Fruit fly (Drosophila melanogaster) whole organism, embryonic: ENCODE results near the gene CG43998.

ENCODE experiments used
- CG10267 ChIP-seq: fragments of 200-800 bp; sonication (Bioruptor generic); optimal IDR thresholded peaks from 2 replicates; lab custom pipeline; 2018; ENCODE audit warnings: missing biosample characterization, mild to moderate bottlenecking, missing genetic modification characterization, moderate library complexity
- CG10321 ChIP-seq: fragments of 200-800 bp; sonication (Bioruptor generic); IDR thresholded peaks from 2 replicates; pipeline ENCODE4 v1.3.6; 2022; ENCODE audit warnings: missing biosample characterization, missing genetic modification characterization
- CG12104 ChIP-seq: fragments of 200-800 bp; sonication (Bioruptor generic); optimal IDR thresholded peaks from 3 replicates; lab custom pipeline; 2016; ENCODE audit warnings: missing biosample characterization, missing genetic modification characterization
- CG12769 ChIP-seq: fragments of 200-800 bp; sonication (Bioruptor generic); optimal IDR thresholded peaks from 2 replicates; lab custom pipeline; 2019; ENCODE audit warnings: missing biosample characterization, mild to moderate bottlenecking, missing genetic modification characterization, moderate library complexity
- CG17328 ChIP-seq: fragments of 200-800 bp; sonication (Bioruptor generic); IDR thresholded peaks from 2 replicates; pipeline ENCODE4 v1.3.6; 2022; ENCODE audit warnings: missing biosample characterization, missing genetic modification characterization
- CG17361 ChIP-seq: fragments of 200-800 bp; sonication (Bioruptor generic); IDR thresholded peaks from 3 replicates; pipeline ENCODE4 v1.3.6; 2022; ENCODE audit warnings: missing biosample characterization, missing genetic modification characterization
- CG30403 ChIP-seq: fragments of 200-800 bp; sonication (Bioruptor generic); optimal IDR thresholded peaks from 3 replicates; lab custom pipeline; 2016; ENCODE audit warnings: missing biosample characterization, missing genetic modification characterization
- CG3065 ChIP-seq: fragments of 200-800 bp; sonication (Bioruptor generic); optimal IDR thresholded peaks from 2 replicates; lab custom pipeline; 2016; ENCODE audit warnings: missing biosample characterization, missing genetic modification characterization
- CG31224 ChIP-seq: fragments of 200-800 bp; sonication (Bioruptor generic); IDR thresholded peaks from 2 replicates; pipeline ENCODE4 v1.3.6; 2022; ENCODE audit warnings: missing biosample characterization, missing genetic modification characterization
- CG31365 ChIP-seq: fragments of 200-800 bp; sonication (Bioruptor generic); optimal IDR thresholded peaks from 2 replicates; lab custom pipeline; 2018; ENCODE audit warnings: missing biosample characterization, mild to moderate bottlenecking, missing genetic modification characterization
- CG32772 ChIP-seq: fragments of 200-800 bp; sonication (Bioruptor generic); IDR thresholded peaks from 2 replicates; pipeline ENCODE4 v1.3.6; 2022; ENCODE audit warnings: missing biosample characterization, missing genetic modification characterization
- CG34376 ChIP-seq: fragments of 200-800 bp; sonication (Bioruptor generic); optimal IDR thresholded peaks from 2 replicates; lab custom pipeline; 2018; ENCODE audit warnings: missing biosample characterization, mild to moderate bottlenecking, missing genetic modification characterization
- CG3995 ChIP-seq: fragments of 200-800 bp; sonication (Bioruptor generic); optimal IDR thresholded peaks from 3 replicates; lab custom pipeline; 2016; ENCODE audit warnings: missing biosample characterization, missing genetic modification characterization
- CG42726 ChIP-seq: fragments of 200-800 bp; sonication (Bioruptor generic); IDR thresholded peaks from 2 replicates; pipeline ENCODE4 v1.3.6; 2022; ENCODE audit warnings: missing biosample characterization, missing genetic modification characterization; ENCODE audit not compliant: partially characterized antibody
- CG5245 ChIP-seq: fragments of 200-800 bp; sonication (Bioruptor generic); optimal IDR thresholded peaks from 3 replicates; lab custom pipeline; 2016; ENCODE audit warnings: missing biosample characterization, missing genetic modification characterization
- CG7271 ChIP-seq: fragments of 200-800 bp; sonication (Bioruptor generic); optimal IDR thresholded peaks from 2 replicates; lab custom pipeline; 2018; ENCODE audit warnings: missing biosample characterization, mild to moderate bottlenecking, missing genetic modification characterization, moderate library complexity
- CG7987 ChIP-seq: fragments of 200-800 bp; sonication (Bioruptor generic); optimal IDR thresholded peaks from 2 replicates; lab custom pipeline; 2018; ENCODE audit warnings: missing biosample characterization, mild to moderate bottlenecking, missing genetic modification characterization, moderate library complexity
- CG8089 ChIP-seq: fragments of 200-800 bp; sonication (Bioruptor generic); optimal IDR thresholded peaks from 3 replicates; lab custom pipeline; 2016; ENCODE audit warnings: missing biosample characterization, missing genetic modification characterization
- CG9215 ChIP-seq: fragments of 200-800 bp; sonication (Bioruptor generic); IDR thresholded peaks from 2 replicates; pipeline ENCODE4 v1.3.6; 2022; ENCODE audit warnings: missing biosample characterization, missing genetic modification characterization
- Dll ChIP-seq: fragments of 200-800 bp; sonication (Bioruptor generic); IDR thresholded peaks from 4 replicates; pipeline ENCODE4 v1.3.6; 2022; ENCODE audit warnings: missing biosample characterization, missing genetic modification characterization; ENCODE audit not compliant: partially characterized antibody
- Doc3 ChIP-seq: fragments of 200-800 bp; sonication (Bioruptor generic); IDR thresholded peaks from 3 replicates; pipeline ENCODE4 v1.3.6; 2022; ENCODE audit warnings: missing biosample characterization, missing genetic modification characterization; ENCODE audit not compliant: partially characterized antibody
- Dp ChIP-seq: fragments of 200-800 bp; sonication (Bioruptor generic); optimal IDR thresholded peaks from 2 replicates; lab custom pipeline; 2018; ENCODE audit warnings: missing biosample characterization, mild to moderate bottlenecking, missing genetic modification characterization, moderate library complexity
- Elba2 ChIP-seq: fragments of 200-800 bp; sonication (Bioruptor generic); optimal IDR thresholded peaks from 3 replicates; lab custom pipeline; 2016; ENCODE audit warnings: missing biosample characterization, missing genetic modification characterization
- Ets65A ChIP-seq: fragments of 200-800 bp; sonication (Bioruptor generic); peaks from one replicate; lab custom pipeline; 2016; ENCODE audit warnings: missing biosample characterization, missing genetic modification characterization
- Gsc ChIP-seq: fragments of 200-800 bp; sonication (Bioruptor generic); IDR thresholded peaks from 2 replicates; pipeline ENCODE4 v1.3.6; 2022; ENCODE audit warnings: missing biosample characterization, missing genetic modification characterization
- H2.0 ChIP-seq: fragments of 200-800 bp; sonication (Bioruptor generic); IDR thresholded peaks from 2 replicates; pipeline ENCODE4 v1.3.6; 2022; ENCODE audit warnings: missing biosample characterization, missing genetic modification characterization
- MESR4 ChIP-seq: fragments of 200-800 bp; sonication (Bioruptor generic); optimal IDR thresholded peaks from 2 replicates; lab custom pipeline; 2018; ENCODE audit warnings: missing biosample characterization, mild to moderate bottlenecking, missing genetic modification characterization, moderate library complexity
- Mes4 ChIP-seq: fragments of 200-800 bp; sonication (Bioruptor generic); optimal IDR thresholded peaks from 2 replicates; lab custom pipeline; 2016; ENCODE audit warnings: missing biosample characterization, missing genetic modification characterization
- Nf-YB ChIP-seq: fragments of 200-800 bp; sonication (Bioruptor generic); optimal IDR thresholded peaks from 3 replicates; lab custom pipeline; 2019; ENCODE audit warnings: missing biosample characterization, mild to moderate bottlenecking, missing genetic modification characterization, moderate library complexity
- Poxn ChIP-seq: fragments of 200-800 bp; sonication (Bioruptor generic); IDR thresholded peaks from 2 replicates; pipeline ENCODE4 v1.3.6; 2022; ENCODE audit warnings: missing biosample characterization, missing genetic modification characterization
- Sox102F ChIP-seq: fragments of 200-800 bp; sonication (Bioruptor generic); optimal IDR thresholded peaks from 2 replicates; lab custom pipeline; 2018; ENCODE audit warnings: missing biosample characterization, mild to moderate bottlenecking, missing genetic modification characterization, moderate library complexity
- Stat92E ChIP-seq, 3 experiments: fragments of >200 bp in 2 of 3; fragments of 200-800 bp in 1 of 3; sonication (Bioruptor generic) in 1 of 3; optimal IDR thresholded peaks; 2 replicates each; lab custom pipeline; 2017 to 2019; ENCODE audit warnings: missing biosample characterization in 3 of 3, missing genetic modification characterization in 3 of 3, mild to moderate bottlenecking in 1 of 3, moderate library complexity in 1 of 3
- ash1 ChIP-seq: fragments of 200-800 bp; sonication (Bioruptor generic); optimal IDR thresholded peaks from 2 replicates; lab custom pipeline; 2018; ENCODE audit warnings: missing biosample characterization, mild to moderate bottlenecking, missing genetic modification characterization
- bcd ChIP-seq: fragments of 200-800 bp; sonication (Bioruptor generic); optimal IDR thresholded peaks from 2 replicates; lab custom pipeline; 2017; ENCODE audit warnings: missing biosample characterization, mild to moderate bottlenecking, missing genetic modification characterization
- bigmax ChIP-seq: fragments of 200-800 bp; sonication (Bioruptor generic); optimal IDR thresholded peaks from 2 replicates; lab custom pipeline; 2018; ENCODE audit warnings: missing biosample characterization, mild to moderate bottlenecking, missing genetic modification characterization
- bsh ChIP-seq, 2 experiments: fragments of 200-800 bp; sonication (Bioruptor generic); optimal IDR thresholded peaks; 2 replicates each; lab custom pipeline; 2017 to 2018; ENCODE audit warnings: mild to moderate bottlenecking in 2 of 2, missing biosample characterization in 2 of 2, missing genetic modification characterization in 2 of 2, moderate library complexity in 1 of 2
- cg ChIP-seq: fragments of 200-800 bp; sonication (Bioruptor generic); optimal IDR thresholded peaks from 3 replicates; lab custom pipeline; 2019; ENCODE audit warnings: missing biosample characterization, mild to moderate bottlenecking, missing genetic modification characterization, moderate library complexity
- en ChIP-seq: fragments of 200-800 bp; sonication (Bioruptor generic); optimal IDR thresholded peaks from 2 replicates; lab custom pipeline; 2016; ENCODE audit warnings: missing biosample characterization, missing genetic modification characterization
- fu2 ChIP-seq: fragments of 200-800 bp; sonication (Bioruptor generic); optimal IDR thresholded peaks from 2 replicates; lab custom pipeline; 2016; ENCODE audit warnings: missing biosample characterization, missing genetic modification characterization
- kay ChIP-seq: fragments of 200-800 bp; sonication (Bioruptor generic); optimal IDR thresholded peaks from 2 replicates; lab custom pipeline; 2016; ENCODE audit warnings: missing biosample characterization, missing genetic modification characterization
- klu ChIP-seq: fragments of 200-800 bp; sonication (Bioruptor generic); IDR thresholded peaks from 2 replicates; pipeline ENCODE4 v1.3.6; 2022; ENCODE audit warnings: missing biosample characterization, missing genetic modification characterization
- pb ChIP-seq: fragments of 200-800 bp; sonication (Bioruptor generic); optimal IDR thresholded peaks from 3 replicates; lab custom pipeline; 2016; ENCODE audit warnings: missing biosample characterization, missing genetic modification characterization
- pzg ChIP-seq: fragments of 200-800 bp; sonication (Bioruptor generic); optimal IDR thresholded peaks from 3 replicates; lab custom pipeline; 2018; ENCODE audit warnings: missing biosample characterization, mild to moderate bottlenecking, missing genetic modification characterization, moderate library complexity
- run ChIP-seq: fragments of 200-800 bp; sonication (Bioruptor generic); optimal IDR thresholded peaks from 3 replicates; lab custom pipeline; 2018; ENCODE audit warnings: missing biosample characterization, mild to moderate bottlenecking, missing genetic modification characterization
- sens-2 ChIP-seq: fragments of 200-800 bp; sonication (Bioruptor generic); IDR thresholded peaks from 2 replicates; pipeline ENCODE4 v1.3.6; 2022; ENCODE audit warnings: missing biosample characterization, missing genetic modification characterization
- seq ChIP-seq: fragments of 200-800 bp; sonication (Bioruptor generic); IDR thresholded peaks from 2 replicates; pipeline ENCODE4 v1.3.6; 2022; ENCODE audit warnings: missing biosample characterization, missing genetic modification characterization
- unc-4 ChIP-seq: fragments of 200-800 bp; sonication (Bioruptor generic); IDR thresholded peaks from 2 replicates; pipeline ENCODE4 v1.3.6; 2022; ENCODE audit warnings: missing biosample characterization, missing genetic modification characterization; ENCODE audit not compliant: partially characterized antibody
- zf30C ChIP-seq: fragments of 200-800 bp; sonication (Bioruptor generic); optimal IDR thresholded peaks from 3 replicates; lab custom pipeline; 2018; ENCODE audit warnings: missing biosample characterization, mild to moderate bottlenecking, missing genetic modification characterization

The CG43998 gene

dm6 chr3R:23939921-23940839 lies 11.4 kb upstream of the CG43998 start (continued):
- TF ChIP-seq Dll (no peak), CG10321 (peak; percentile 52; the same call in 1 of the 2 replicates), sens-2 (GFP tag; lab: Robert Waterston, UW) (no peak), CG31365 (tag; lab: Kevin White, UChicago) (peak; percentile 76), CG5245 (GFP tag; lab: Kevin White, UChicago) (peak; percentile 63), Ets65A (GFP tag; lab: Kevin White, UChicago) (peak; percentile 71), klu (GFP tag; lab: Robert Waterston, UW) (no peak), CG30403 (GFP tag; lab: Kevin White, UChicago) (peak; percentile 44), bigmax (GFP tag; lab: Kevin White, UChicago) (peak; percentile 36), Gsc (GFP tag; lab: Robert Waterston, UW) (no peak), Poxn (GFP tag; lab: Robert Waterston, UW) (no peak), Sox102F (GFP tag; lab: Kevin White, UChicago) (peak; percentile 76), fu2 (GFP tag; lab: Kevin White, UChicago) (peak; percentile 4), CG3995 (no peak), CG12104 (GFP tag; lab: Kevin White, UChicago) (peak; percentile 76), CG7987 (GFP tag; lab: Kevin White, UChicago) (peak; percentile 84), CG7271 (tag; lab: Kevin White, UChicago) (peak; percentile 62), bsh (GFP tag; optimal IDR thresholded peaks at IDR 0.05; lab: Kevin White, UChicago) (peak in 1 of 2 experiments; percentile 90), run (tag; lab: Kevin White, UChicago) (peak; percentile 71), CG10267 (tag; lab: Kevin White, UChicago) (peak; percentile 63), pzg (GFP tag; lab: Kevin White, UChicago) (no peak), CG42726 (GFP tag; lab: Robert Waterston, UW) (no peak), pb (no peak), CG32772 (peak; percentile 47; the same call in 1 of the 2 replicates), ash1 (GFP tag; lab: Kevin White, UChicago) (peak; percentile 61), kay (peak; percentile 59), bcd (peak; percentile 76), CG17328 (GFP tag; lab: Robert Waterston, UW) (peak; percentile 80), MESR4 (GFP tag; lab: Kevin White, UChicago) (peak; percentile 38), Elba2 (GFP tag; lab: Kevin White, UChicago) (no peak), unc-4 (GFP tag; lab: Robert Waterston, UW) (no peak), CG3065 (peak; percentile 47), Dp (GFP tag; lab: Kevin White, UChicago) (no peak), Nf-YB (GFP tag; lab: Kevin White, UChicago) (peak; percentile 70), CG8089 (GFP tag; lab: Kevin White, UChicago) (peak; percentile 73), seq (GFP tag; lab: Robert Waterston, UW) (peak; percentile 87), Doc3 (GFP tag; lab: Robert Waterston, UW) (no peak), CG9215 (GFP tag; lab: Robert Waterston, UW) (no peak), CG31224 (GFP tag; lab: Robert Waterston, UW) (no peak), Stat92E (GFP tag; optimal IDR thresholded peaks at IDR 0.05; lab: Kevin White, UChicago) (peak in 1 of 3 experiments; percentile 1), Mes4 (GFP tag; lab: Kevin White, UChicago) (peak; percentile 66), CG12769 (tag; lab: Kevin White, UChicago) (peak; percentile 53), CG34376 (peak; percentile 72), cg (peak; percentile 36), CG17361 (peak; percentile 61; the same call in 1 of the 3 replicates), en (GFP tag; lab: Kevin White, UChicago) (peak; percentile 42), zf30C (GFP tag; lab: Kevin White, UChicago) (peak; percentile 10), H2.0 (peak; percentile 62)
